Fruit fly (Drosophila melanogaster) whole organism, embryonic: ENCODE data around the gene CBP.

Experiments
- ATbp ChIP-seq: fragments of 200-800 bp; sonication (Bioruptor generic); optimal IDR thresholded peaks from 2 replicates; lab custom pipeline; 2017; ENCODE audit warnings: missing biosample characterization, mild to moderate bottlenecking, missing genetic modification characterization, missing genetic modification reagents
- Atf3 ChIP-seq: fragments of 200-800 bp; sonication (Bioruptor generic); optimal IDR thresholded peaks from 3 replicates; lab custom pipeline; 2016; ENCODE audit warnings: missing biosample characterization, missing genetic modification characterization
- Atf6 ChIP-seq: fragments of 200-800 bp; sonication (Bioruptor generic); IDR thresholded peaks from 2 replicates; pipeline ENCODE4 v1.3.6; 2022; ENCODE audit warnings: missing biosample characterization, missing genetic modification characterization
- B-H1 ChIP-seq: fragments of 200-800 bp; sonication (Bioruptor generic); IDR thresholded peaks from 3 replicates; pipeline ENCODE4 v1.3.6; 2022; ENCODE audit warnings: missing biosample characterization, missing genetic modification characterization
- Blimp-1 ChIP-seq: fragments of 200-800 bp; sonication (Bioruptor generic); optimal IDR thresholded peaks from 3 replicates; lab custom pipeline; 2018; ENCODE audit warnings: missing biosample characterization, missing genetic modification characterization, mild to moderate bottlenecking, moderate library complexity, missing genetic modification reagents
- CG10321 ChIP-seq: fragments of 200-800 bp; sonication (Bioruptor generic); IDR thresholded peaks from 2 replicates; pipeline ENCODE4 v1.3.6; 2022; ENCODE audit warnings: missing biosample characterization, missing genetic modification characterization
- CG10565 ChIP-seq: fragments of 200-800 bp; sonication (Bioruptor generic); optimal IDR thresholded peaks from 3 replicates; lab custom pipeline; 2016; ENCODE audit warnings: missing biosample characterization, mild to moderate bottlenecking, missing genetic modification characterization
- CG12155 ChIP-seq: fragments of 200-800 bp; sonication (Bioruptor generic); optimal IDR thresholded peaks from 3 replicates; lab custom pipeline; 2016; ENCODE audit warnings: missing biosample characterization, missing genetic modification characterization
- CG12299 ChIP-seq: fragments of 200-800 bp; sonication (Bioruptor generic); optimal IDR thresholded peaks from 2 replicates; lab custom pipeline; 2018; ENCODE audit warnings: missing biosample characterization, mild to moderate bottlenecking, missing genetic modification characterization
- CG13424 ChIP-seq: fragments of 200-800 bp; sonication (Bioruptor generic); optimal IDR thresholded peaks from 2 replicates; lab custom pipeline; 2019; ENCODE audit warnings: missing biosample characterization, mild to moderate bottlenecking, missing genetic modification characterization, moderate library complexity
- CG14014 ChIP-seq: fragments of 200-800 bp; sonication (Bioruptor generic); IDR thresholded peaks from 2 replicates; pipeline ENCODE4 v1.3.6; 2022; ENCODE audit warnings: missing biosample characterization, missing genetic modification characterization
- CG15696 ChIP-seq: fragments of 200-800 bp; sonication (Bioruptor generic); optimal IDR thresholded peaks from 2 replicates; lab custom pipeline; 2019; ENCODE audit warnings: missing biosample characterization, mild to moderate bottlenecking, missing genetic modification characterization, moderate library complexity
- CG17186 ChIP-seq: fragments of 200-800 bp; sonication (Bioruptor generic); optimal IDR thresholded peaks from 3 replicates; lab custom pipeline; 2017; ENCODE audit warnings: missing biosample characterization, missing genetic modification reagents, missing genetic modification characterization
- CG2116 ChIP-seq: fragments of 200-800 bp; sonication (Bioruptor generic); optimal IDR thresholded peaks from 3 replicates; lab custom pipeline; 2018; ENCODE audit warnings: missing biosample characterization, mild to moderate bottlenecking, missing genetic modification characterization
- CG31388 ChIP-seq: fragments of 200-800 bp; sonication (Bioruptor generic); optimal IDR thresholded peaks from 2 replicates; lab custom pipeline; 2016; ENCODE audit warnings: missing biosample characterization, missing genetic modification characterization
- CG33557 ChIP-seq: fragments of 200-800 bp; sonication (Bioruptor generic); optimal IDR thresholded peaks from 2 replicates; lab custom pipeline; 2019; ENCODE audit warnings: missing biosample characterization, mild to moderate bottlenecking, missing genetic modification characterization, moderate library complexity
- CG4617 ChIP-seq: fragments of 200-800 bp; sonication (Bioruptor generic); optimal IDR thresholded peaks from 3 replicates; lab custom pipeline; 2016; ENCODE audit warnings: missing biosample characterization, missing genetic modification characterization, borderline replicate concordance
- CG9437 ChIP-seq: fragments of 200-800 bp; sonication (Bioruptor generic); optimal IDR thresholded peaks from 2 replicates; lab custom pipeline; 2018; ENCODE audit warnings: missing biosample characterization, mild to moderate bottlenecking, missing genetic modification characterization
- CHES-1-like ChIP-seq: fragments of 200-800 bp; sonication (Bioruptor generic); optimal IDR thresholded peaks from 2 replicates; lab custom pipeline; 2016; ENCODE audit warnings: missing biosample characterization, missing genetic modification characterization
- D ChIP-seq, 2 experiments: fragments of 200-800 bp in 1 of 2; fragments of >200 bp in 1 of 2; sonication (Bioruptor generic) in 1 of 2; optimal IDR thresholded peaks; 2 replicates in 1 of 2; 3 replicates in 1 of 2; lab custom pipeline; 2017; ENCODE audit warnings: mild to moderate bottlenecking in 1 of 2, missing biosample characterization in 1 of 2, missing genetic modification characterization in 1 of 2, missing genetic modification reagents in 1 of 2
- Fer2 ChIP-seq: fragments of 200-800 bp; sonication (Bioruptor generic); optimal IDR thresholded peaks from 2 replicates; lab custom pipeline; 2018; ENCODE audit warnings: missing biosample characterization, mild to moderate bottlenecking, missing genetic modification characterization, moderate library complexity
- HLH3B ChIP-seq: fragments of 200-800 bp; sonication (Bioruptor generic); IDR thresholded peaks from 2 replicates; pipeline ENCODE4 v1.3.6; 2022; ENCODE audit warnings: missing biosample characterization, missing genetic modification characterization
- Hmx ChIP-seq: fragments of 200-800 bp; sonication (Bioruptor generic); optimal IDR thresholded peaks from 2 replicates; lab custom pipeline; 2016; ENCODE audit warnings: missing biosample characterization, missing genetic modification characterization
- Mrtf ChIP-seq: fragments of 200-800 bp; sonication (Bioruptor generic); IDR thresholded peaks from 3 replicates; pipeline ENCODE4 v1.3.6; 2022; ENCODE audit warnings: missing biosample characterization, missing genetic modification characterization
- Ptx1 ChIP-seq: fragments of 200-800 bp; sonication (Bioruptor generic); IDR thresholded peaks from 2 replicates; pipeline ENCODE4 v1.3.6; 2022; ENCODE audit warnings: missing biosample characterization, missing genetic modification characterization
- Scr ChIP-seq: fragments of 200-800 bp; sonication (Bioruptor generic); IDR thresholded peaks from 2 replicates; pipeline ENCODE4 v1.3.6; 2022; ENCODE audit warnings: missing biosample characterization, missing genetic modification characterization; ENCODE audit not compliant: partially characterized antibody
- TFAM ChIP-seq: fragments of 200-800 bp; sonication (Bioruptor generic); optimal IDR thresholded peaks from 2 replicates; lab custom pipeline; 2017; ENCODE audit warnings: missing biosample characterization, missing genetic modification characterization, inconsistent platforms
- chif ChIP-seq, 2 experiments: fragments of 200-800 bp; sonication (Bioruptor generic); optimal IDR thresholded peaks; 3 replicates each; lab custom pipeline; 2016; ENCODE audit warnings: missing biosample characterization in 2 of 2, missing genetic modification characterization in 2 of 2
- crc ChIP-seq: fragments of 200-800 bp; sonication (Bioruptor generic); optimal IDR thresholded peaks from 2 replicates; lab custom pipeline; 2016; ENCODE audit warnings: missing biosample characterization, missing genetic modification characterization
- crp ChIP-seq, 2 experiments: fragments of 200-800 bp; sonication (Bioruptor generic); optimal IDR thresholded peaks; 2 replicates in 1 of 2; 3 replicates in 1 of 2; lab custom pipeline; 2017; ENCODE audit warnings: missing biosample characterization in 2 of 2, missing genetic modification characterization in 2 of 2, mild to moderate bottlenecking in 1 of 2, moderate library complexity in 1 of 2
- fd102C ChIP-seq: fragments of 200-800 bp; sonication (Bioruptor generic); optimal IDR thresholded peaks from 2 replicates; lab custom pipeline; 2018; ENCODE audit warnings: missing biosample characterization, mild to moderate bottlenecking, missing genetic modification characterization, moderate library complexity
- grau ChIP-seq: fragments of 200-800 bp; optimal IDR thresholded peaks from 3 replicates; lab custom pipeline; 2019; ENCODE audit warnings: missing biosample characterization, mild to moderate bottlenecking, missing genetic modification characterization, moderate library complexity
- knrl ChIP-seq: fragments of 200-800 bp; sonication (Bioruptor generic); IDR thresholded peaks from 3 replicates; pipeline ENCODE4 v1.3.6; 2022; ENCODE audit warnings: missing biosample characterization, missing genetic modification characterization; ENCODE audit not compliant: partially characterized antibody
- mam ChIP-seq: fragments of 200-800 bp; sonication (Bioruptor generic); optimal IDR thresholded peaks from 3 replicates; lab custom pipeline; 2016; ENCODE audit warnings: missing biosample characterization, missing genetic modification characterization
- mld ChIP-seq: fragments of 200-800 bp; sonication (Bioruptor generic); IDR thresholded peaks from 3 replicates; pipeline ENCODE4 v1.3.6; 2022; ENCODE audit warnings: missing biosample characterization, missing genetic modification characterization; ENCODE audit not compliant: partially characterized antibody
- nau ChIP-seq: fragments of 200-800 bp; sonication (Bioruptor generic); optimal IDR thresholded peaks from 3 replicates; lab custom pipeline; 2017; ENCODE audit warnings: missing biosample characterization, mild to moderate bottlenecking, missing genetic modification characterization, missing genetic modification reagents
- nerfin-2 ChIP-seq: fragments of 200-800 bp; sonication (Bioruptor generic); IDR thresholded peaks from 2 replicates; pipeline ENCODE4 v1.3.6; 2022; ENCODE audit warnings: missing biosample characterization, missing genetic modification characterization; ENCODE audit not compliant: partially characterized antibody
- pfk ChIP-seq: fragments of 200-800 bp; sonication (Bioruptor generic); optimal IDR thresholded peaks from 2 replicates; lab custom pipeline; 2018; ENCODE audit warnings: missing biosample characterization, mild to moderate bottlenecking, missing genetic modification characterization, moderate library complexity
- pros ChIP-seq: fragments of 200-800 bp; sonication (Bioruptor generic); optimal IDR thresholded peaks from 3 replicates; lab custom pipeline; 2019; ENCODE audit warnings: missing biosample characterization, mild to moderate bottlenecking, missing genetic modification characterization, moderate library complexity
- sc ChIP-seq, 3 experiments: fragments of >200 bp in 2 of 3; fragments of 200-800 bp in 1 of 3; sonication (Bioruptor generic) in 1 of 3; optimal IDR thresholded peaks; 2 replicates in 2 of 3; 3 replicates in 1 of 3; lab custom pipeline; 2017; ENCODE audit warnings: mild to moderate bottlenecking in 1 of 3, missing biosample characterization in 1 of 3, missing genetic modification characterization in 1 of 3, missing genetic modification reagents in 1 of 3
- seq ChIP-seq: fragments of 200-800 bp; sonication (Bioruptor generic); IDR thresholded peaks from 2 replicates; pipeline ENCODE4 v1.3.6; 2022; ENCODE audit warnings: missing biosample characterization, missing genetic modification characterization
- sima ChIP-seq: fragments of 200-800 bp; sonication (Bioruptor generic); optimal IDR thresholded peaks from 2 replicates; lab custom pipeline; 2016; ENCODE audit warnings: missing biosample characterization, missing genetic modification characterization
- sr ChIP-seq: fragments of 200-800 bp; sonication (Bioruptor generic); IDR thresholded peaks from 3 replicates; pipeline ENCODE4 v1.3.6; 2022; ENCODE audit warnings: missing biosample characterization, missing genetic modification characterization
- usp ChIP-seq: fragments of >200 bp; optimal IDR thresholded peaks from 2 replicates; lab custom pipeline; 2017; ENCODE audit warnings: missing biosample characterization, missing genetic modification characterization
- vvl ChIP-seq: fragments of 200-800 bp; sonication (Bioruptor generic); IDR thresholded peaks from 2 replicates; pipeline ENCODE4 v1.3.6; 2022; ENCODE audit warnings: missing biosample characterization, missing genetic modification characterization
- yki ChIP-seq: fragments of >200 bp; optimal IDR thresholded peaks from 3 replicates; lab custom pipeline; 2018
- zen ChIP-seq: fragments of 200-800 bp; sonication (Bioruptor generic); optimal IDR thresholded peaks from 3 replicates; lab custom pipeline; 2018; ENCODE audit warnings: missing biosample characterization, mild to moderate bottlenecking, missing genetic modification characterization, moderate library complexity

Gene CBP

dm6 chrX:7299399-7300355 is 37.5 kb upstream of the CBP start (continued):
- TF ChIP-seq fd102C (GFP tag; lab: Kevin White, UChicago) (no peak), CG12299 (tag; lab: Kevin White, UChicago) (no peak), CG31388 (GFP tag; lab: Kevin White, UChicago) (no peak), mam (GFP tag; lab: Kevin White, UChicago) (peak; percentile 67), CG10321 (GFP tag; lab: Robert Waterston, UW) (no peak), zen (tag; lab: Kevin White, UChicago) (no peak), mld (GFP tag; lab: Robert Waterston, UW) (no peak), vvl (peak; percentile 31), grau (tag; lab: Kevin White, UChicago) (peak; percentile 94), usp (GFP tag; lab: Kevin White, UChicago) (no peak), Ptx1 (GFP tag; lab: Robert Waterston, UW) (peak; percentile 67), Hmx (GFP tag; lab: Kevin White, UChicago) (no peak), ATbp (GFP tag; lab: Kevin White, UChicago) (peak; percentile 12), sc (optimal IDR thresholded peaks at IDR 0.05; lab: Kevin White, UChicago) (no peak), sc (GFP tag; optimal IDR thresholded peaks at IDR 0.05; lab: Kevin White, UChicago) (no peak), CG4617 (GFP tag; lab: Kevin White, UChicago) (no peak), seq (GFP tag; lab: Robert Waterston, UW) (peak; percentile 45; the same call in 1 of the 2 replicates), D (optimal IDR thresholded peaks at IDR 0.05; lab: Kevin White, UChicago) (no peak), D (GFP tag; optimal IDR thresholded peaks at IDR 0.05; lab: Kevin White, UChicago) (no peak), crp (GFP tag; optimal IDR thresholded peaks at IDR 0.05; lab: Kevin White, UChicago) (no peak), Blimp-1 (peak; percentile 38), CG13424 (tag; lab: Kevin White, UChicago) (peak; percentile 66), Atf6 (GFP tag; lab: Robert Waterston, UW) (peak; percentile 34; the same call in 1 of the 2 replicates), sima (GFP tag; lab: Kevin White, UChicago) (no peak), CG2116 (GFP tag; lab: Kevin White, UChicago) (no peak), CG10565 (no peak), Fer2 (tag; lab: Kevin White, UChicago) (no peak), CG9437 (GFP tag; lab: Kevin White, UChicago) (peak; percentile 22), knrl (GFP tag; lab: Robert Waterston, UW) (no peak), Mrtf (GFP tag; lab: Robert Waterston, UW) (no peak), chif (GFP tag; optimal IDR thresholded peaks at IDR 0.05; lab: Kevin White, UChicago) (peak in 1 of 2 experiments; percentile 30), sr (GFP tag; lab: Robert Waterston, UW) (peak; percentile 99), CG12155 (peak; percentile 15), Atf3 (no peak), HLH3B (GFP tag; lab: Robert Waterston, UW) (no peak; the same call in 1 of the 2 replicates), crc (GFP tag; lab: Kevin White, UChicago) (no peak), CG17186 (GFP tag; lab: Kevin White, UChicago) (no peak), pros (GFP tag; lab: Kevin White, UChicago) (no peak), Scr (GFP tag; lab: Robert Waterston, UW) (no peak), CG15696 (peak; percentile 12), pfk (GFP tag; lab: Kevin White, UChicago) (no peak), CHES-1-like (GFP tag; lab: Kevin White, UChicago) (peak; percentile 8), nau (no peak), TFAM (no peak), nerfin-2 (GFP tag; lab: Robert Waterston, UW) (no peak), B-H1 (GFP tag; lab: Robert Waterston, UW) (no peak), yki (lab: Kevin White, UChicago) (peak; percentile 26), CG33557 (GFP tag; lab: Kevin White, UChicago) (no peak), CG14014 (peak; percentile 41; the same call in 1 of the 2 replicates)
